Worm (Caenorhabditis elegans): Measurements from ENCODE around the gene ZK742.3.

ZK742.3 gene

ce11 chrV:7842228-7842627 is 32.5 kb upstream of the ZK742.3 start, which contains the start of gene grd-8:
TSS of gene grd-8 (plus strand) at chrV:7842528.
- TF ChIP-seq ces-1 (GFP tag; optimal IDR thresholded peaks at IDR 0.05) (no peak), ceh-8 (GFP tag; optimal IDR thresholded peaks at IDR 0.05) (no peak), fos-1 (tag; optimal IDR thresholded peaks at IDR 0.05) (no peak)

- TF ChIP-seq elt-2 (tag; optimal IDR thresholded peaks at IDR 0.05) (no peak), snu-23 (GFP tag; optimal IDR thresholded peaks at IDR 0.05) (no peak), unc-130 (tag; optimal IDR thresholded peaks at IDR 0.05) (no peak), mab-9 (GFP tag; IDR thresholded peaks at IDR 0.05) (no peak), lir-3 (tag; optimal IDR thresholded peaks at IDR 0.05; ENCODE audit: poor library complexity) (no peak), mef-2 (tag; optimal IDR thresholded peaks at IDR 0.05) (no peak), nhr-20 (tag; optimal IDR thresholded peaks at IDR 0.05) (no peak), aly-2 (tag; optimal IDR thresholded peaks at IDR 0.05) (no peak), ceh-63 (GFP tag; optimal IDR thresholded peaks at IDR 0.05) (no peak), ztf-11 (tag; optimal IDR thresholded peaks at IDR 0.05) (no peak), unc-98 (GFP tag; IDR thresholded peaks at IDR 0.05) (no peak), pqm-1 (tag; optimal IDR thresholded peaks at IDR 0.05) (no peak), unc-30 (tag; optimal IDR thresholded peaks at IDR 0.05) (no peak), C16A3.4 (tag; optimal IDR thresholded peaks at IDR 0.05) (no peak), sox-4 (tag; optimal IDR thresholded peaks at IDR 0.05) (no peak), egl-13 (tag; optimal IDR thresholded peaks at IDR 0.05) (no peak), ceh-82 (tag; optimal IDR thresholded peaks at IDR 0.05) (no peak)
These were observed 29.8 kb upstream of the ZK742.3 start, which contains the start of gene C37C3.12 for ce11 chrV:7839485-7839884. TSS of gene C37C3.12 (minus strand) at chrV:7839585.

- TF ChIP-seq unc-130 (tag; optimal IDR thresholded peaks at IDR 0.05) (no peak), elt-3 (tag; optimal IDR thresholded peaks at IDR 0.05) (peak in 1 of 6 experiments; percentile 3), sptf-1 (tag; optimal IDR thresholded peaks at IDR 0.05) (no peak), lin-14 (GFP tag; optimal IDR thresholded peaks at IDR 0.05) (no peak), lin-35 (GFP tag; optimal IDR thresholded peaks at IDR 0.05) (no peak), F16B12.6 (tag; optimal IDR thresholded peaks at IDR 0.05) (no peak), lin-39 (tag; optimal IDR thresholded peaks at IDR 0.05) (no peak)
These were observed 28.1 kb upstream of the ZK742.3 start, which contains the start of gene ttr-33 for ce11 chrV:7837809-7838208. TSS of gene ttr-33 (minus strand) at chrV:7837909.

ce11 chrV:7836911-7837310 is 27.2 kb upstream of the ZK742.3 start, which contains the start of gene txt-5:
TSS of gene txt-5 (minus strand) at chrV:7837134.
- TF ChIP-seq unc-86 (tag; optimal IDR thresholded peaks at IDR 0.05): no peak
- no peak for TF ChIP-seq mdl-1 (tag; optimal IDR thresholded peaks at IDR 0.05)
- peak; percentile 72 for TF ChIP-seq nhr-71 (tag; optimal IDR thresholded peaks at IDR 0.05)
- no peak for TF ChIP-seq isw-1 (GFP tag; IDR thresholded peaks at IDR 0.05)
- TF ChIP-seq nhr-47 (tag; optimal IDR thresholded peaks at IDR 0.05): peak; percentile 24
- peak; percentile 86 for TF ChIP-seq nhr-85 (tag)
- peak; percentile 51 for TF ChIP-seq lin-14 (GFP tag; optimal IDR thresholded peaks at IDR 0.05)
- TF ChIP-seq nhr-90 (tag; optimal IDR thresholded peaks at IDR 0.05; ENCODE audit: poor library complexity): peak; percentile 67
- no peak for TF ChIP-seq nhr-77 (tag; optimal IDR thresholded peaks at IDR 0.05)
- TF ChIP-seq snu-23 (GFP tag; optimal IDR thresholded peaks at IDR 0.05): peak; percentile 53
- no peak for TF ChIP-seq efl-1 (optimal IDR thresholded peaks at IDR 0.05)
- TF ChIP-seq efl-1 (GFP tag; optimal IDR thresholded peaks at IDR 0.05 in 1 of 2): no peak
- TF ChIP-seq nhr-20 (tag; optimal IDR thresholded peaks at IDR 0.05): peak; percentile 57
- peak; percentile 37 for TF ChIP-seq nhr-19 (GFP tag; conservative IDR thresholded peaks at IDR 0.05)
- TF ChIP-seq lsy-2 (tag; optimal IDR thresholded peaks at IDR 0.05): peak in 1 of 2 experiments; percentile 22
- peak in 1 of 2 experiments; percentile 43 for TF ChIP-seq lin-35 (GFP tag; optimal IDR thresholded peaks at IDR 0.05)
- TF ChIP-seq elt-3 (tag; optimal IDR thresholded peaks at IDR 0.05): peak in 3 of 6 experiments; percentile 43 to 83 (median 68)

All from whole organism, L1 larva.